Fruit fly (Drosophila melanogaster) whole organism, prepupa: ENCODE results near the gene RpS19a.

Source experiments
- CG4318 ChIP-seq: fragments of 200-800 bp; sonication (Bioruptor generic); optimal IDR thresholded peaks from 3 replicates; lab custom pipeline; 2017; ENCODE audit warnings: missing biosample characterization, mild to moderate bottlenecking, missing genetic modification characterization
- CG7368 ChIP-seq: fragments of 200-800 bp; sonication (Bioruptor generic); optimal IDR thresholded peaks from 3 replicates; lab custom pipeline; 2016; ENCODE audit warnings: missing biosample characterization, missing genetic modification characterization
- CG8319 ChIP-seq: fragments of 200-800 bp; sonication (Bioruptor generic); optimal IDR thresholded peaks from 3 replicates; lab custom pipeline; 2016; ENCODE audit warnings: missing biosample characterization, missing genetic modification characterization
- achi ChIP-seq: fragments of 200-800 bp; sonication (Bioruptor generic); optimal IDR thresholded peaks from 3 replicates; lab custom pipeline; 2016; ENCODE audit warnings: missing biosample characterization, missing genetic modification characterization
- pdm3 ChIP-seq: fragments of 200-800 bp; sonication (Bioruptor generic); optimal IDR thresholded peaks from 3 replicates; lab custom pipeline; 2016; ENCODE audit warnings: missing biosample characterization, missing genetic modification characterization

dm6 chrX:16670691-16671481 lies 33.2 kb downstream of the RpS19a start:
- no peak for TF ChIP-seq CG4318 (GFP tag; lab: Kevin White, UChicago)
- TF ChIP-seq pdm3 (GFP tag; lab: Kevin White, UChicago), result peak; percentile 6
- TF ChIP-seq CG8319, result no peak
- no peak for TF ChIP-seq CG7368 (GFP tag; lab: Kevin White, UChicago)
- no peak for TF ChIP-seq achi (GFP tag; lab: Kevin White, UChicago)
